Worm (Caenorhabditis elegans) whole organism, L4 larva: ENCODE measurements around the gene C40H1.7.
A peak's percentile ranks its signal among the peaks of the same experiment; 100 is the strongest.

ENCODE experiments used
- F44E2.7 ChIP-seq: fragments of 200-800 bp; sonication (Bioruptor generic); IDR thresholded peaks from 2 replicates; pipeline ENCODE4 v2.1.2; 2022; ENCODE audit warnings: missing genetic modification characterization, missing compliant biosample characterization
- F49E8.2 ChIP-seq: sonication (generic microtip); optimal IDR thresholded peaks from 2 replicates; lab custom pipeline; 2016; ENCODE audit warnings: missing compliant biosample characterization, mild to moderate bottlenecking, missing genetic modification characterization, borderline replicate concordance
- R02D3.7 ChIP-seq: fragments of 150-350 bp; sonication (generic microtip); optimal IDR thresholded peaks from 3 replicates; lab custom pipeline; 2014; ENCODE audit warnings: missing biosample characterization, missing genetic modification characterization
- Y75B8A.6 ChIP-seq: fragments of 200-800 bp; sonication (Bioruptor generic); IDR thresholded peaks from 2 replicates; pipeline ENCODE4 v1.3.6; 2022; ENCODE audit warnings: missing genetic modification reagents, missing genetic modification characterization, missing compliant biosample characterization
- ZK546.5 ChIP-seq, 2 experiments: sonication (generic microtip); optimal IDR thresholded peaks; 2 replicates each; lab custom pipeline; 2017; ENCODE audit warnings: missing biosample characterization in 2 of 2, missing genetic modification characterization in 2 of 2
- aha-1 ChIP-seq: fragments of 150-350 bp; peaks from one replicate; lab custom pipeline; 2014; ENCODE audit warnings: missing biosample characterization, missing genetic modification characterization
- aly-2 ChIP-seq: sonication (generic microtip); optimal IDR thresholded peaks from 2 replicates; lab custom pipeline; 2018; ENCODE audit warnings: missing biosample characterization, missing genetic modification characterization
- ceh-20 ChIP-seq: fragments of 200-800 bp; sonication (Bioruptor generic); IDR thresholded peaks from 2 replicates; pipeline ENCODE4 v1.3.6; 2022; ENCODE audit warnings: missing genetic modification reagents, missing genetic modification characterization, missing compliant biosample characterization
- ceh-32 ChIP-seq: sonication (generic microtip); optimal IDR thresholded peaks from 2 replicates; lab custom pipeline; 2016; ENCODE audit warnings: mild to moderate bottlenecking, missing genetic modification characterization, missing compliant biosample characterization; ENCODE audit not compliant: poor library complexity
- ceh-62 ChIP-seq: sonication (generic microtip); optimal IDR thresholded peaks from 2 replicates; lab custom pipeline; 2017; ENCODE audit warnings: missing biosample characterization, missing genetic modification characterization
- ceh-82 ChIP-seq: sonication (generic microtip); optimal IDR thresholded peaks from 2 replicates; lab custom pipeline; 2017; ENCODE audit warnings: missing biosample characterization, missing genetic modification characterization
- daf-19 ChIP-seq: fragments of 200-800 bp; sonication (Bioruptor generic); conservative IDR thresholded peaks from 2 replicates; pipeline ENCODE4 v1.3.6; 2022; ENCODE audit warnings: missing genetic modification characterization, missing compliant biosample characterization
- daf-8 ChIP-seq: fragments of 200-800 bp; sonication (Bioruptor generic); IDR thresholded peaks from 2 replicates; pipeline ENCODE4 v1.3.6; 2022; ENCODE audit warnings: missing genetic modification characterization, missing compliant biosample characterization
- egl-27 ChIP-seq: sonication (generic microtip); optimal IDR thresholded peaks from 3 replicates; lab custom pipeline; 2017; ENCODE audit warnings: missing biosample characterization, missing genetic modification reagents, missing genetic modification characterization
- hlh-30 ChIP-seq: sonication (generic microtip); optimal IDR thresholded peaks from 2 replicates; lab custom pipeline; 2017; ENCODE audit warnings: antibody characterized with exemption, mild to moderate bottlenecking, missing genetic modification characterization, missing compliant biosample characterization; ENCODE audit not compliant: insufficient read depth
- jun-1 ChIP-seq: fragments of 150-350 bp; optimal IDR thresholded peaks from 2 replicates; lab custom pipeline; 2014; ENCODE audit warnings: missing biosample characterization, missing genetic modification reagents, missing genetic modification characterization
- lin-1 ChIP-seq: fragments of 200-800 bp; sonication (Bioruptor generic); IDR thresholded peaks from 2 replicates; pipeline ENCODE4 v1.3.6; 2022; ENCODE audit warnings: missing genetic modification reagents, missing genetic modification characterization, missing compliant biosample characterization
- lin-13 ChIP-seq: fragments of 150-350 bp; optimal IDR thresholded peaks from 2 replicates; lab custom pipeline; 2014; ENCODE audit warnings: missing biosample characterization, missing genetic modification reagents, missing genetic modification characterization
- lin-15B ChIP-seq: fragments of 150-350 bp; sonication (generic microtip); optimal IDR thresholded peaks from 3 replicates; lab custom pipeline; 2014; ENCODE audit warnings: missing biosample characterization, missing genetic modification characterization
- lin-39 ChIP-seq: fragments of 150-350 bp; optimal IDR thresholded peaks from 2 replicates; lab custom pipeline; 2014; ENCODE audit warnings: missing biosample characterization, missing genetic modification reagents, missing genetic modification characterization
- lsy-2 ChIP-seq, 2 experiments: fragments of 150-350 bp in 1 of 2; sonication (generic microtip) in 1 of 2; optimal IDR thresholded peaks; 2 replicates each; lab custom pipeline; 2014 to 2017; ENCODE audit warnings: missing biosample characterization in 2 of 2, missing genetic modification characterization in 2 of 2
- mdl-1 ChIP-seq, 2 experiments: fragments of 150-350 bp in 1 of 2; sonication (generic microtip) in 1 of 2; optimal IDR thresholded peaks; 2 replicates each; lab custom pipeline; 2014 to 2017; ENCODE audit warnings: missing biosample characterization in 2 of 2, missing genetic modification characterization in 2 of 2
- mep-1 ChIP-seq: fragments of 150-350 bp; sonication (generic microtip); optimal IDR thresholded peaks from 3 replicates; lab custom pipeline; 2014; ENCODE audit warnings: missing biosample characterization, missing genetic modification characterization
- nhr-10 ChIP-seq: fragments of 150-350 bp; optimal IDR thresholded peaks from 2 replicates; lab custom pipeline; 2014; ENCODE audit warnings: missing biosample characterization, missing genetic modification characterization
- nhr-11 ChIP-seq: fragments of 150-350 bp; optimal IDR thresholded peaks from 2 replicates; lab custom pipeline; 2014; ENCODE audit warnings: missing biosample characterization, missing genetic modification characterization
- nhr-111 ChIP-seq: fragments of 200-800 bp; sonication (Bioruptor generic); optimal IDR thresholded peaks from 2 replicates; lab custom pipeline; 2018; ENCODE audit warnings: mild to moderate bottlenecking, missing genetic modification characterization, missing compliant biosample characterization
- nhr-237 ChIP-seq: sonication (generic microtip); optimal IDR thresholded peaks from 2 replicates; lab custom pipeline; 2017; ENCODE audit warnings: missing biosample characterization, missing genetic modification characterization
- nhr-25 ChIP-seq: sonication (generic microtip); optimal IDR thresholded peaks from 2 replicates; lab custom pipeline; 2017; ENCODE audit warnings: missing genetic modification characterization, mild to moderate bottlenecking, missing compliant biosample characterization, antibody characterized with exemption, moderate library complexity, borderline replicate concordance; ENCODE audit not compliant: insufficient read depth
- nhr-28 ChIP-seq: fragments of 150-350 bp; optimal IDR thresholded peaks from 2 replicates; lab custom pipeline; 2014; ENCODE audit warnings: missing biosample characterization, missing genetic modification characterization
- nhr-41 ChIP-seq: fragments of 200-800 bp; sonication (Bioruptor generic); IDR thresholded peaks from 2 replicates; pipeline ENCODE4 v1.3.6; 2022; ENCODE audit warnings: missing genetic modification reagents, missing genetic modification characterization, missing compliant biosample characterization
- nhr-42 ChIP-seq: fragments of 200-800 bp; sonication (Bioruptor generic); IDR thresholded peaks from 2 replicates; pipeline ENCODE4 v1.3.6; 2022; ENCODE audit warnings: missing genetic modification characterization, missing compliant biosample characterization
- nhr-48 ChIP-seq: sonication (generic microtip); optimal IDR thresholded peaks from 2 replicates; lab custom pipeline; 2016; ENCODE audit warnings: mild to moderate bottlenecking, missing genetic modification characterization, missing compliant biosample characterization
- pha-4 ChIP-seq, 2 experiments: fragments of 150-350 bp in 1 of 2; fragments of 200-800 bp in 1 of 2; sonication (Bioruptor generic) in 1 of 2; IDR thresholded peaks in 1 of 2; optimal IDR thresholded peaks in 1 of 2; 2 replicates each; pipeline versions ENCODE4 v1.3.6 to Lab custom; 2014 to 2022; ENCODE audit warnings: missing genetic modification characterization in 2 of 2, missing genetic modification reagents in 2 of 2, missing biosample characterization in 1 of 2, missing compliant biosample characterization in 1 of 2
- pqm-1 ChIP-seq: sonication (generic microtip); optimal IDR thresholded peaks from 2 replicates; lab custom pipeline; 2017; ENCODE audit warnings: missing biosample characterization, missing genetic modification characterization
- rbr-2 ChIP-seq: sonication (generic microtip); optimal IDR thresholded peaks from 2 replicates; lab custom pipeline; 2016; ENCODE audit warnings: missing genotype, missing genetic modification characterization, missing compliant biosample characterization
- saeg-2 ChIP-seq: fragments of 200-800 bp; sonication (Bioruptor generic); IDR thresholded peaks from 2 replicates; pipeline ENCODE4 v1.3.6; 2022; ENCODE audit warnings: missing genetic modification reagents, missing genetic modification characterization, missing compliant biosample characterization
- set-16 ChIP-seq: fragments of 200-800 bp; sonication (Bioruptor generic); IDR thresholded peaks from 2 replicates; pipeline ENCODE4 v1.3.6; 2022; ENCODE audit warnings: missing genetic modification reagents, missing genetic modification characterization, missing compliant biosample characterization
- skn-1 ChIP-seq: fragments of 150-350 bp; optimal IDR thresholded peaks from 2 replicates; lab custom pipeline; 2014; ENCODE audit warnings: missing biosample characterization, missing genetic modification characterization
- tra-1 ChIP-seq: fragments of 200-800 bp; sonication (Bioruptor generic); IDR thresholded peaks from 2 replicates; pipeline ENCODE4 v1.3.6; 2022; ENCODE audit warnings: missing genetic modification reagents, missing genetic modification characterization, missing compliant biosample characterization
- unc-130 ChIP-seq: sonication (generic microtip); optimal IDR thresholded peaks from 2 replicates; lab custom pipeline; 2016; ENCODE audit warnings: missing genetic modification reagents, missing genetic modification characterization, missing compliant biosample characterization
- unc-39 ChIP-seq: sonication (generic microtip); optimal IDR thresholded peaks from 2 replicates; lab custom pipeline; 2017; ENCODE audit warnings: missing biosample characterization, missing genetic modification characterization
- unc-62 ChIP-seq, 3 experiments: fragments of 150-350 bp in 1 of 3; sonication (generic microtip); optimal IDR thresholded peaks in 2 of 3; peaks in 1 of 3; 1 replicate in 1 of 3; 2 replicates in 2 of 3; lab custom pipeline; 2014 to 2017; ENCODE audit warnings: missing biosample characterization in 3 of 3, missing genetic modification characterization in 3 of 3, missing genetic modification reagents in 3 of 3, missing genotype in 1 of 3
- zfp-2 ChIP-seq: sonication (generic microtip); optimal IDR thresholded peaks from 2 replicates; lab custom pipeline; 2016; ENCODE audit warnings: mild to moderate bottlenecking, missing genetic modification characterization, missing compliant biosample characterization
- zfp-3 ChIP-seq: fragments of 200-800 bp; sonication (Bioruptor generic); conservative IDR thresholded peaks from 2 replicates; pipeline ENCODE4 v1.3.6; 2022; ENCODE audit warnings: missing genetic modification reagents, missing genetic modification characterization, missing compliant biosample characterization
- zip-11 ChIP-seq: fragments of 200-800 bp; sonication (Bioruptor generic); IDR thresholded peaks from 2 replicates; pipeline ENCODE4 v1.3.6; 2022; ENCODE audit warnings: missing genetic modification characterization, missing compliant biosample characterization
- zip-2 ChIP-seq: fragments of 150-350 bp; optimal IDR thresholded peaks from 2 replicates; lab custom pipeline; 2014; ENCODE audit warnings: missing biosample characterization, missing genetic modification characterization
- ztf-11 ChIP-seq: fragments of 150-350 bp; optimal IDR thresholded peaks from 2 replicates; lab custom pipeline; 2014; ENCODE audit warnings: missing biosample characterization, missing genetic modification characterization
- ztf-7 ChIP-seq: fragments of 150-350 bp; optimal IDR thresholded peaks from 2 replicates; lab custom pipeline; 2014; ENCODE audit warnings: missing biosample characterization, missing genetic modification characterization

Gene C40H1.7

DNA sequence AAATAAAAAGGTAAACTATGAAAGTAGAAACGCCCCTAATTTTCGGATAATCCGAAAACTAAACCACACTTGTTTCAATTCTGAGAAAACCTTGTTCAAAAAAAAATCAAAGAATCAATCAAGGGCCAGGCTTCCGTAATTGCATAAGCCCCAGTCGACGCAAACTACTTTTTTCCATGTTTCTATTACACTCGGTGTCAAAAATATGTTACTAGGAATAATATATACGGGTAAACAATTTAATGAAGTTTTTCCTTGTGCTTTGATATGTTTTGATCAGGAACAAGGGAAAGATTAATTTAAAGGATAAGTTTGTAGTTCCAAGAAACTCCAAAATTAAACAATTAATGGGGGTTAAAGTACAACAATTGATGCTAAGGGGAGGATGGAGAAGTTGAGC is 15.0 kb upstream of the C40H1.7 start:
- TF ChIP-seq unc-62 (GFP tag; optimal IDR thresholded peaks at IDR 0.05 in 1 of 2; lab: Kevin White, UChicago) (peak in 1 of 2 experiments; percentile 11), unc-62 (tag; optimal IDR thresholded peaks at IDR 0.05; lab: Kevin White, UChicago) (no peak), ceh-62 (tag; lab: Kevin White, UChicago) (no peak), nhr-11 (tag; lab: Kevin White, UChicago) (peak; percentile 34)

DNA sequence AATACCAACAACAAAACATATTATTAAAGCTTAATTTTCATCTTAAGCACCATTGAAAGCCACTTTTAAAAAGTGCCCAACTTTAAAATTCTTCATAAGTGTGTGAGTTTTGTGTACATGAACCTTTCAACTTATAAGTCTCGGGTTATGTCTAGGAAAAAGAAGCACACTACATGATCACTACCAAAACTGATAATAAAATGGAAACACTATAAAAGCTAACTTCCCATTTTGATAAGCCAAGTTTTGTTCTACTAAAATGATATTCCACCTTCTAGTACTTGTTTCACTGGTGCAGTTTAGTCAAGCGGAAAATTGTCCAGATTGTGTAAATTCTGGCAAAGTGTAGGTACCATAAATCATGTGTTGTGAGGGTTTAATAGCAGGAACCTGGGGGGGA is 10.3 kb upstream of the C40H1.7 start, which contains the start of gene C40H1.8:
TSS of gene C40H1.8 (plus strand) at position 242 of the 400 bp plus-strand sequence.
- peak; percentile 15 for TF ChIP-seq pqm-1 (tag; lab: Kevin White, UChicago)
- TF ChIP-seq nhr-111 (GFP tag; lab: Kevin White, UChicago): no peak
- no peak for TF ChIP-seq lin-1 (GFP tag; lab: Robert Waterston, UW)
- TF ChIP-seq nhr-25 (tag; lab: Kevin White, UChicago): no peak
- peak; percentile 88 for TF ChIP-seq nhr-28 (tag; lab: Kevin White, UChicago)
- no peak for TF ChIP-seq ceh-20 (GFP tag; lab: Robert Waterston, UW)
- no peak for TF ChIP-seq ceh-62 (tag; lab: Kevin White, UChicago)
- TF ChIP-seq zip-2 (tag; lab: Kevin White, UChicago): no peak
- peak; percentile 0 for TF ChIP-seq hlh-30
- TF ChIP-seq nhr-10 (tag; lab: Kevin White, UChicago): no peak

DNA sequence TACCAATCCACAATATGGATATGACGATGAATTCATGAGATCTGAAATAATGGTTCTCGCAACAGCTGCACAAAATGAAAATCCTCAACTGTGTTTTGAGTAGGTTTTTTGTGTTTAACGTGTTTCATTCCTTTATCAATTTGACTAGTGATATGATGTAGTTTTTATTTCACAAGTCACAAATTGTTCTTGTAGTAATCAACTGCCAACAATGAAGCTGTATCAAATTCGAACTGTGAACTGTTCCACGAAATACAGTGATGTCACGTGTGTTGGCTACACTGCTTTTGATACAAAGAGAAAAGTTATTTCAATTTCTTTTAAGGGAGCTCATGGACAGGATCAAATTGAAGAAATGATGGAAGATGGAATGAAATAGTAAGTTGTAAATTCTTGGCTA is 9.6 kb upstream of the C40H1.7 start:
- no peak for TF ChIP-seq Y75B8A.6 (GFP tag; lab: Robert Waterston, UW)
- no peak for TF ChIP-seq F49E8.2 (tag; lab: Kevin White, UChicago)
- peak; percentile 1 for TF ChIP-seq mep-1 (tag; lab: Kevin White, UChicago)
- no peak for TF ChIP-seq nhr-41 (GFP tag; lab: Robert Waterston, UW)
- TF ChIP-seq aly-2 (tag; lab: Kevin White, UChicago): no peak
- TF ChIP-seq nhr-48 (tag; lab: Kevin White, UChicago): no peak
- no peak for TF ChIP-seq skn-1 (tag; lab: Kevin White, UChicago)
- no peak for TF ChIP-seq lin-13 (GFP tag; lab: Kevin White, UChicago)
- TF ChIP-seq nhr-11 (tag; lab: Kevin White, UChicago): no peak
- no peak for TF ChIP-seq zip-11
- no peak for TF ChIP-seq nhr-42 (GFP tag; lab: Robert Waterston, UW)
- TF ChIP-seq lin-15B (tag; lab: Kevin White, UChicago): no peak
- no peak for TF ChIP-seq aha-1 (tag; lab: Kevin White, UChicago)
- TF ChIP-seq set-16 (GFP tag; lab: Robert Waterston, UW): no peak
- no peak for TF ChIP-seq nhr-237 (tag; lab: Kevin White, UChicago)
- no peak for TF ChIP-seq ceh-82 (tag; lab: Kevin White, UChicago)
- TF ChIP-seq unc-39 (tag; lab: Kevin White, UChicago): no peak
- no peak for TF ChIP-seq lin-39 (tag; lab: Kevin White, UChicago)
- no peak for TF ChIP-seq saeg-2 (GFP tag; lab: Robert Waterston, UW)
- TF ChIP-seq zfp-2: no peak
- TF ChIP-seq nhr-25 (tag; lab: Kevin White, UChicago): no peak
- no peak for TF ChIP-seq zfp-3 (GFP tag; lab: Robert Waterston, UW)
- no peak for TF ChIP-seq daf-19
- no peak for TF ChIP-seq mdl-1 (tag; optimal IDR thresholded peaks at IDR 0.05; lab: Kevin White, UChicago)
- TF ChIP-seq daf-8 (GFP tag; lab: Robert Waterston, UW): no peak
- no peak for TF ChIP-seq ceh-32 (tag; lab: Kevin White, UChicago)
- no peak for TF ChIP-seq ztf-7 (tag; lab: Kevin White, UChicago)
- TF ChIP-seq ZK546.5 (tag; optimal IDR thresholded peaks at IDR 0.05; lab: Kevin White, UChicago): no peak
- 0 out of 2 replicates have a peak, but pooled peaks have one; percentile 40 for TF ChIP-seq tra-1
- TF ChIP-seq ztf-11 (tag; lab: Kevin White, UChicago): no peak
- TF ChIP-seq F44E2.7 (GFP tag; lab: Robert Waterston, UW): no peak
- no peak for TF ChIP-seq jun-1
- TF ChIP-seq pha-4 (GFP tag; IDR thresholded peaks at IDR 0.05; lab: Robert Waterston, UW): no peak
- no peak for TF ChIP-seq pha-4 (tag; optimal IDR thresholded peaks at IDR 0.05; lab: Kevin White, UChicago)
- no peak for TF ChIP-seq lsy-2 (tag; optimal IDR thresholded peaks at IDR 0.05; lab: Kevin White, UChicago)
- TF ChIP-seq rbr-2 (tag; lab: Kevin White, UChicago): no peak
- no peak for TF ChIP-seq egl-27 (tag; lab: Kevin White, UChicago)
- TF ChIP-seq unc-130 (GFP tag; lab: Kevin White, UChicago): no peak
- no peak for TF ChIP-seq R02D3.7
